Worm (Caenorhabditis elegans): ENCODE measurements around the gene glr-1.

Gene glr-1

ce11 chrIII:8588592-8589153 lies at the start of gene glr-1:
Gene glr-1 (minus strand): TSS chrIII:8588642.
- TF ChIP-seq tra-4 (tag; optimal IDR thresholded peaks at IDR 0.05) (no peak), hmg-4 (GFP tag; optimal IDR thresholded peaks at IDR 0.05) (no peak), tbx-37 (GFP tag; conservative IDR thresholded peaks at IDR 0.05) (no peak), hnd-1 (tag; optimal IDR thresholded peaks at IDR 0.05) (no peak), flt-1 (GFP tag; IDR thresholded peaks at IDR 0.05) (no peak), B0310.2 (tag; optimal IDR thresholded peaks at IDR 0.05) (no peak), pes-1 (GFP tag; IDR thresholded peaks at IDR 0.05) (no peak)

- TF ChIP-seq hmg-4 (GFP tag; optimal IDR thresholded peaks at IDR 0.05) (no peak), flt-1 (GFP tag; IDR thresholded peaks at IDR 0.05) (no peak), ets-7 (tag; optimal IDR thresholded peaks at IDR 0.05) (no peak), F13C5.2 (tag; optimal IDR thresholded peaks at IDR 0.05) (no peak), scrt-1 (GFP tag; IDR thresholded peaks at IDR 0.05) (no peak), ceh-36 (tag; optimal IDR thresholded peaks at IDR 0.05) (no peak), hnd-1 (tag; optimal IDR thresholded peaks at IDR 0.05) (no peak), tra-4 (tag; optimal IDR thresholded peaks at IDR 0.05) (no peak), sea-1 (GFP tag; conservative IDR thresholded peaks at IDR 0.05) (no peak), pes-1 (GFP tag; IDR thresholded peaks at IDR 0.05) (no peak), tbx-37 (GFP tag; conservative IDR thresholded peaks at IDR 0.05) (no peak), hmbx-1 (tag; optimal IDR thresholded peaks at IDR 0.05) (no peak), aly-1 (tag; optimal IDR thresholded peaks at IDR 0.05) (no peak), ceh-13 (GFP tag; optimal IDR thresholded peaks at IDR 0.05) (no peak), B0310.2 (tag; optimal IDR thresholded peaks at IDR 0.05) (no peak)
These were observed 48.4 kb upstream of the glr-1 start for ce11 chrIII:8636803-8637202.

ce11 chrIII:8630833-8631232 lies 42.4 kb upstream of the glr-1 start, which contains the start of gene dnj-10:
Gene dnj-10 (plus strand): TSS chrIII:8631165.
- TF ChIP-seq ets-7 (tag; optimal IDR thresholded peaks at IDR 0.05) = no peak
- TF ChIP-seq tbx-37 (GFP tag; conservative IDR thresholded peaks at IDR 0.05) = no peak
- no peak for TF ChIP-seq pes-1 (GFP tag; IDR thresholded peaks at IDR 0.05)
- TF ChIP-seq sea-1 (GFP tag; conservative IDR thresholded peaks at IDR 0.05) = no peak
- no peak for TF ChIP-seq hnd-1 (tag; optimal IDR thresholded peaks at IDR 0.05)
- TF ChIP-seq hmg-4 (GFP tag; optimal IDR thresholded peaks at IDR 0.05) = no peak
- TF ChIP-seq ceh-13 (GFP tag; optimal IDR thresholded peaks at IDR 0.05) = no peak
- TF ChIP-seq aly-1 (tag; optimal IDR thresholded peaks at IDR 0.05) = no peak
- TF ChIP-seq tbx-11 (GFP tag; IDR thresholded peaks at IDR 0.05) = no peak
- TF ChIP-seq B0310.2 (tag; optimal IDR thresholded peaks at IDR 0.05) = no peak
- no peak for TF ChIP-seq flt-1 (GFP tag; IDR thresholded peaks at IDR 0.05)
- TF ChIP-seq F13C5.2 (tag; optimal IDR thresholded peaks at IDR 0.05) = no peak
- no peak for TF ChIP-seq hmbx-1 (tag; optimal IDR thresholded peaks at IDR 0.05)
- TF ChIP-seq scrt-1 (GFP tag; IDR thresholded peaks at IDR 0.05) = no peak
- TF ChIP-seq ceh-36 (tag; optimal IDR thresholded peaks at IDR 0.05) = no peak
- TF ChIP-seq ama-1 (optimal IDR thresholded peaks at IDR 0.05) = no peak
- no peak for TF ChIP-seq tra-4 (tag; optimal IDR thresholded peaks at IDR 0.05)

- TF ChIP-seq ets-7 (tag; optimal IDR thresholded peaks at IDR 0.05) (no peak), hmbx-1 (tag; optimal IDR thresholded peaks at IDR 0.05) (no peak), F13C5.2 (tag; optimal IDR thresholded peaks at IDR 0.05) (no peak), ama-1 (optimal IDR thresholded peaks at IDR 0.05) (no peak), tra-4 (tag; optimal IDR thresholded peaks at IDR 0.05) (no peak), pes-1 (GFP tag; IDR thresholded peaks at IDR 0.05) (no peak), ceh-13 (GFP tag; optimal IDR thresholded peaks at IDR 0.05) (no peak), ceh-36 (tag; optimal IDR thresholded peaks at IDR 0.05) (no peak), B0310.2 (tag; optimal IDR thresholded peaks at IDR 0.05) (no peak), sea-1 (GFP tag; conservative IDR thresholded peaks at IDR 0.05) (no peak), tbx-37 (GFP tag; conservative IDR thresholded peaks at IDR 0.05) (no peak), hmg-4 (GFP tag; optimal IDR thresholded peaks at IDR 0.05) (no peak), aly-1 (tag; optimal IDR thresholded peaks at IDR 0.05) (no peak)
These were observed 40.1 kb upstream of the glr-1 start, which contains the start of the genes polk-1 and gpr-1 for ce11 chrIII:8628405-8628982. Gene polk-1 (minus strand): TSS chrIII:8628590. Gene gpr-1 (plus strand): TSS chrIII:8628932.

- TF ChIP-seq B0310.2 (tag; optimal IDR thresholded peaks at IDR 0.05) = no peak
- TF ChIP-seq tbx-37 (GFP tag; conservative IDR thresholded peaks at IDR 0.05) = no peak
- no peak for TF ChIP-seq tra-4 (tag; optimal IDR thresholded peaks at IDR 0.05)
- no peak for TF ChIP-seq F13C5.2 (tag; optimal IDR thresholded peaks at IDR 0.05)
- TF ChIP-seq scrt-1 (GFP tag; IDR thresholded peaks at IDR 0.05) = no peak
- no peak for TF ChIP-seq tbx-11 (GFP tag; IDR thresholded peaks at IDR 0.05)
- no peak for TF ChIP-seq hmg-4 (GFP tag; optimal IDR thresholded peaks at IDR 0.05)
- no peak for TF ChIP-seq pes-1 (GFP tag; IDR thresholded peaks at IDR 0.05)
- no peak for TF ChIP-seq ets-7 (tag; optimal IDR thresholded peaks at IDR 0.05)
- TF ChIP-seq ama-1 (optimal IDR thresholded peaks at IDR 0.05) = no peak
- TF ChIP-seq aly-1 (tag; optimal IDR thresholded peaks at IDR 0.05) = no peak
- TF ChIP-seq ceh-36 (tag; optimal IDR thresholded peaks at IDR 0.05) = no peak
- TF ChIP-seq hnd-1 (tag; optimal IDR thresholded peaks at IDR 0.05) = no peak
- no peak for TF ChIP-seq flt-1 (GFP tag; IDR thresholded peaks at IDR 0.05)
- no peak for TF ChIP-seq hmbx-1 (tag; optimal IDR thresholded peaks at IDR 0.05)
- no peak for TF ChIP-seq ceh-13 (GFP tag; optimal IDR thresholded peaks at IDR 0.05)
- no peak for TF ChIP-seq sea-1 (GFP tag; conservative IDR thresholded peaks at IDR 0.05)
These were observed 36.7 kb upstream of the glr-1 start for ce11 chrIII:8625125-8625524.

ce11 chrIII:8622435-8622834 lies 34.0 kb upstream of the glr-1 start, which contains the start of gene ceh-16:
Gene ceh-16 (plus strand): TSS chrIII:8622735.
- TF ChIP-seq F13C5.2 (tag; optimal IDR thresholded peaks at IDR 0.05) (no peak), tbx-11 (GFP tag; IDR thresholded peaks at IDR 0.05) (no peak), tra-4 (tag; optimal IDR thresholded peaks at IDR 0.05) (no peak), ceh-13 (GFP tag; optimal IDR thresholded peaks at IDR 0.05) (no peak), B0310.2 (tag; optimal IDR thresholded peaks at IDR 0.05) (no peak), hmg-4 (GFP tag; optimal IDR thresholded peaks at IDR 0.05) (no peak), ceh-36 (tag; optimal IDR thresholded peaks at IDR 0.05) (no peak), hnd-1 (tag; optimal IDR thresholded peaks at IDR 0.05) (no peak), flt-1 (GFP tag; IDR thresholded peaks at IDR 0.05) (no peak), ama-1 (optimal IDR thresholded peaks at IDR 0.05) (no peak)

- TF ChIP-seq F13C5.2 (tag; optimal IDR thresholded peaks at IDR 0.05) = no peak
- TF ChIP-seq pes-1 (GFP tag; IDR thresholded peaks at IDR 0.05) = no peak
- no peak for TF ChIP-seq hnd-1 (tag; optimal IDR thresholded peaks at IDR 0.05)
- no peak for TF ChIP-seq hmbx-1 (tag; optimal IDR thresholded peaks at IDR 0.05)
- no peak for TF ChIP-seq tbx-11 (GFP tag; IDR thresholded peaks at IDR 0.05)
- TF ChIP-seq ceh-13 (GFP tag; optimal IDR thresholded peaks at IDR 0.05) = no peak
- no peak for TF ChIP-seq ceh-36 (tag; optimal IDR thresholded peaks at IDR 0.05)
- no peak for TF ChIP-seq flt-1 (GFP tag; IDR thresholded peaks at IDR 0.05)
- TF ChIP-seq sea-1 (GFP tag; conservative IDR thresholded peaks at IDR 0.05) = no peak
- no peak for TF ChIP-seq ets-7 (tag; optimal IDR thresholded peaks at IDR 0.05)
- TF ChIP-seq ama-1 (optimal IDR thresholded peaks at IDR 0.05) = no peak
- TF ChIP-seq tra-4 (tag; optimal IDR thresholded peaks at IDR 0.05) = no peak
These were observed 33.5 kb upstream of the glr-1 start for ce11 chrIII:8621982-8622381.

All from whole organism, early embryonic.